Fruit fly (Drosophila melanogaster) whole organism, wandering third instar larva: ENCODE results near the gene CG6693.

Experiments
- Dfd ChIP-seq: fragments of >200 bp; optimal IDR thresholded peaks from 2 replicates; lab custom pipeline; 2017; ENCODE audit warnings: missing biosample characterization, missing genetic modification characterization
- Hr78 ChIP-seq: fragments of >200 bp; optimal IDR thresholded peaks from 2 replicates; lab custom pipeline; 2017; ENCODE audit warnings: missing biosample characterization, missing genetic modification characterization
- Jra ChIP-seq: sonication (Bioruptor generic); optimal IDR thresholded peaks from 2 replicates; lab custom pipeline; 2016; ENCODE audit warnings: missing biosample characterization, missing genetic modification characterization
- Sp1 ChIP-seq: fragments of 200-800 bp; sonication (Bioruptor generic); optimal IDR thresholded peaks from 3 replicates; lab custom pipeline; 2019; ENCODE audit warnings: missing biosample characterization, mild to moderate bottlenecking, missing genetic modification characterization, moderate library complexity
- brk ChIP-seq: fragments of 200-800 bp; sonication (Bioruptor generic); optimal IDR thresholded peaks from 2 replicates; lab custom pipeline; 2016; ENCODE audit warnings: missing biosample characterization, mild to moderate bottlenecking, missing genetic modification characterization
- dl ChIP-seq, 2 experiments: fragments of 175-275, 200-275 bp in 1 of 2; fragments of 200-275 bp in 1 of 2; sonication (Bioruptor generic); optimal IDR thresholded peaks; lab custom pipeline; 2018; ENCODE audit warnings: mild to moderate bottlenecking in 2 of 2, missing biosample characterization in 2 of 2, missing genetic modification characterization in 2 of 2, moderate library complexity in 2 of 2; ENCODE audit not compliant: partially characterized antibody in 2 of 2, insufficient read depth in 1 of 2
- h ChIP-seq: fragments of 200-800 bp; sonication (Bioruptor generic); optimal IDR thresholded peaks from 3 replicates; lab custom pipeline; 2016; ENCODE audit warnings: missing biosample characterization, mild to moderate bottlenecking, missing genetic modification characterization

dm6 chr3R:11270574-11270973, 49.1 kb upstream of the CG6693 start:
- TF ChIP-seq Dfd (GFP tag; lab: Kevin White, UChicago) (peak; percentile 59), dl (GFP tag; optimal IDR thresholded peaks at IDR 0.05; lab: Kevin White, UChicago; ENCODE audit: insufficient read depth in 1 of 2, partially characterized antibody in 2 of 2) (no peak), Jra (GFP tag; lab: Kevin White, UChicago) (no peak), Hr78 (GFP tag; lab: Kevin White, UChicago) (no peak), brk (GFP tag; lab: Kevin White, UChicago) (no peak), h (GFP tag; lab: Kevin White, UChicago) (no peak), Sp1 (GFP tag; lab: Kevin White, UChicago) (no peak)
